Worm (Caenorhabditis elegans) whole organism, L1 larva: ENCODE data around the gene ZC266.1.

Experiments used
- blmp-1 ChIP-seq: fragments of 150-350 bp; optimal IDR thresholded peaks from 2 replicates; lab custom pipeline; 2014; ENCODE audit warnings: missing biosample characterization, missing genetic modification characterization
- elt-3 ChIP-seq, 6 experiments: fragments of 150-350 bp in 1 of 6; sonication (generic microtip); optimal IDR thresholded peaks; 2 replicates each; lab custom pipeline; 2017 to 2018; ENCODE audit warnings: missing biosample characterization in 6 of 6, missing genetic modification characterization in 6 of 6, inconsistent platforms in 1 of 6
- jun-1 ChIP-seq: fragments of 150-350 bp; optimal IDR thresholded peaks from 2 replicates; lab custom pipeline; 2014; ENCODE audit warnings: missing biosample characterization, missing genetic modification reagents, missing genetic modification characterization
- snpc-4 ChIP-seq: fragments of 150-350 bp; optimal IDR thresholded peaks from 2 replicates; lab custom pipeline; 2014; ENCODE audit warnings: missing biosample characterization, missing genetic modification characterization
- unc-62 ChIP-seq: fragments of 150-350 bp; optimal IDR thresholded peaks from 2 replicates; lab custom pipeline; 2014; ENCODE audit warnings: missing biosample characterization, missing genetic modification reagents, missing genetic modification characterization
- zag-1 ChIP-seq: fragments of 150-350 bp; optimal IDR thresholded peaks from 2 replicates; lab custom pipeline; 2014; ENCODE audit warnings: missing biosample characterization, missing genetic modification characterization
- ztf-11 ChIP-seq, 2 experiments: sonication (generic microtip); optimal IDR thresholded peaks; 2 replicates each; lab custom pipeline; 2016 to 2017; ENCODE audit warnings: missing genetic modification characterization in 2 of 2, missing biosample characterization in 1 of 2, missing compliant biosample characterization in 1 of 2
- ztf-4 ChIP-seq: fragments of 150-350 bp; optimal IDR thresholded peaks from 2 replicates; lab custom pipeline; 2014; ENCODE audit warnings: missing biosample characterization, missing genetic modification characterization

DNA sequence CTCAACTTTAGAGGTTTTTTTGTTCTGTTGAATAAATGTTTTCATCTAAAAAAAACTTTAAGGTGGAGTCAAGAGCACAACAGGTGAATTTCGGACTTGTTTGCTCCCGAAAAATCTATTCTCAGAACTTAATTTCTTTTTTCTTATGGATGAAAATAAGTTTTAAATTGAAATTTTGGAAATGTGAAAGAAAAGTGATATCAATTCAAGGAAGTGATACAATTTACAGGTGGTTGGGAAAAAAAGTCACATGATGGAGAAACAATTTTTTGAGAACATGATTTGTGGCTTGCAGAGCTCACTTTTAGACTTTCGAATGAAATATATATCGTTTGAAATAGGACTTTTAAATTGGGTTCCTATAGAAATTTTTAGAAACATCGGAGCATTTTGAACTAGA, 7.6 kb upstream of the ZC266.1 start:
- TF ChIP-seq elt-3 (tag; optimal IDR thresholded peaks at IDR 0.05; lab: Kevin White, UChicago) (no peak), blmp-1 (no peak), jun-1 (tag; lab: Kevin White, UChicago) (no peak), unc-62 (GFP tag; lab: Kevin White, UChicago) (no peak), snpc-4 (tag; lab: Kevin White, UChicago) (no peak), ztf-11 (tag; optimal IDR thresholded peaks at IDR 0.05; lab: Kevin White, UChicago) (no peak), zag-1 (tag; lab: Kevin White, UChicago) (no peak), ztf-4 (tag; lab: Kevin White, UChicago) (no peak)
